Worm (Caenorhabditis elegans) whole organism, L3 larva: ENCODE results near the gene ZC239.14.

Experiments
- aly-2 ChIP-seq: fragments of 150-350 bp; optimal IDR thresholded peaks from 2 replicates; lab custom pipeline; 2014; ENCODE audit warnings: missing biosample characterization, missing genetic modification characterization
- ama-1 ChIP-seq: fragments of 150-350 bp; optimal IDR thresholded peaks from 2 replicates; lab custom pipeline; 2018
- ceh-16 ChIP-seq: sonication (generic microtip); optimal IDR thresholded peaks from 2 replicates; lab custom pipeline; 2017; ENCODE audit warnings: missing biosample characterization, missing genetic modification characterization
- ceh-28 ChIP-seq: fragments of 150-350 bp; optimal IDR thresholded peaks from 2 replicates; lab custom pipeline; 2014; ENCODE audit warnings: missing biosample characterization, missing genetic modification reagents, missing genetic modification characterization
- egl-27 ChIP-seq: sonication (generic microtip); optimal IDR thresholded peaks from 4 replicates; lab custom pipeline; 2017; ENCODE audit warnings: missing biosample characterization, missing genetic modification reagents, missing genetic modification characterization
- egl-5 ChIP-seq: fragments of 150-350 bp; optimal IDR thresholded peaks from 2 replicates; lab custom pipeline; 2017; ENCODE audit warnings: missing biosample characterization, missing genetic modification reagents, missing genetic modification characterization, inconsistent platforms
- elt-1 ChIP-seq: fragments of 150-350 bp; optimal IDR thresholded peaks from 2 replicates; lab custom pipeline; 2014; ENCODE audit warnings: missing biosample characterization, missing genetic modification characterization
- elt-2 ChIP-seq: sonication (generic microtip); optimal IDR thresholded peaks from 2 replicates; lab custom pipeline; 2016; ENCODE audit warnings: missing genetic modification reagents, mild to moderate bottlenecking, missing genetic modification characterization, missing compliant biosample characterization
- elt-3 ChIP-seq, 3 experiments: fragments of 150-350 bp in 1 of 3; sonication (generic microtip) in 2 of 3; optimal IDR thresholded peaks; 2 replicates in 2 of 3; 4 replicates in 1 of 3; lab custom pipeline; 2014 to 2017; ENCODE audit warnings: missing biosample characterization in 3 of 3, missing genetic modification characterization in 3 of 3
- eor-1 ChIP-seq, 2 experiments: fragments of 150-350 bp; optimal IDR thresholded peaks; 2 replicates each; lab custom pipeline; 2014 to 2018; ENCODE audit warnings: missing biosample characterization in 2 of 2, missing genetic modification characterization in 2 of 2
- fkh-10 ChIP-seq: sonication (generic microtip); optimal IDR thresholded peaks from 2 replicates; lab custom pipeline; 2017; ENCODE audit warnings: missing biosample characterization, missing genetic modification reagents, missing genetic modification characterization
- fkh-2 ChIP-seq: fragments of 150-350 bp; optimal IDR thresholded peaks from 2 replicates; lab custom pipeline; 2014; ENCODE audit warnings: missing biosample characterization, missing genetic modification reagents, missing genetic modification characterization
- fos-1 ChIP-seq: fragments of 150-350 bp; optimal IDR thresholded peaks from 2 replicates; lab custom pipeline; 2014; ENCODE audit warnings: missing biosample characterization, missing genetic modification characterization
- jun-1 ChIP-seq: fragments of 150-350 bp; optimal IDR thresholded peaks from 2 replicates; lab custom pipeline; 2014; ENCODE audit warnings: missing biosample characterization, missing genetic modification reagents, missing genetic modification characterization
- lin-15B ChIP-seq: fragments of 150-350 bp; optimal IDR thresholded peaks from 2 replicates; lab custom pipeline; 2014; ENCODE audit warnings: missing biosample characterization, missing genetic modification characterization
- mml-1 ChIP-seq: fragments of 150-350 bp; sonication (generic microtip); optimal IDR thresholded peaks from 3 replicates; lab custom pipeline; 2014; ENCODE audit warnings: missing biosample characterization, missing genetic modification characterization
- nfya-1 ChIP-seq: sonication (generic microtip); optimal IDR thresholded peaks from 2 replicates; lab custom pipeline; 2017; ENCODE audit warnings: missing genetic modification characterization, mild to moderate bottlenecking, missing compliant biosample characterization, antibody characterized with exemption, moderate library complexity; ENCODE audit not compliant: insufficient read depth
- nhr-11 ChIP-seq: fragments of 150-350 bp; optimal IDR thresholded peaks from 2 replicates; lab custom pipeline; 2014; ENCODE audit warnings: missing biosample characterization, missing genetic modification characterization
- nhr-12 ChIP-seq: fragments of 150-350 bp; optimal IDR thresholded peaks from 2 replicates; lab custom pipeline; 2014; ENCODE audit warnings: missing biosample characterization, missing genetic modification characterization
- nhr-237 ChIP-seq: fragments of 150-350 bp; optimal IDR thresholded peaks from 2 replicates; lab custom pipeline; 2014; ENCODE audit warnings: missing biosample characterization, missing genetic modification characterization
- nhr-25 ChIP-seq: sonication (generic microtip); optimal IDR thresholded peaks from 2 replicates; lab custom pipeline; 2017; ENCODE audit warnings: missing biosample characterization, missing genetic modification characterization
- nhr-28 ChIP-seq: fragments of 150-350 bp; optimal IDR thresholded peaks from 2 replicates; lab custom pipeline; 2014; ENCODE audit warnings: missing biosample characterization, missing genetic modification characterization
- nhr-43 ChIP-seq: sonication (generic microtip); optimal IDR thresholded peaks from 2 replicates; lab custom pipeline; 2016; ENCODE audit warnings: mild to moderate bottlenecking, missing genetic modification characterization, missing compliant biosample characterization; ENCODE audit not compliant: poor library complexity, severe bottlenecking
- nhr-67 ChIP-seq: fragments of 150-350 bp; optimal IDR thresholded peaks from 2 replicates; lab custom pipeline; 2014; ENCODE audit warnings: missing biosample characterization, missing genetic modification characterization
- nhr-76 ChIP-seq: fragments of 150-350 bp; sonication (generic microtip); optimal IDR thresholded peaks from 5 replicates; lab custom pipeline; 2014; ENCODE audit warnings: missing biosample characterization, missing genetic modification characterization
- pha-4 ChIP-seq: fragments of 150-350 bp; optimal IDR thresholded peaks from 2 replicates; lab custom pipeline; 2014; ENCODE audit warnings: missing biosample characterization, missing genetic modification reagents, missing genetic modification characterization
- pqm-1 ChIP-seq: fragments of 150-350 bp; optimal IDR thresholded peaks from 2 replicates; lab custom pipeline; 2017; ENCODE audit warnings: missing biosample characterization, missing genetic modification characterization, inconsistent platforms
- skn-1 ChIP-seq: fragments of 150-350 bp; optimal IDR thresholded peaks from 2 replicates; lab custom pipeline; 2014; ENCODE audit warnings: missing biosample characterization, missing genetic modification characterization
- tbx-2 ChIP-seq: sonication (generic microtip); optimal IDR thresholded peaks from 2 replicates; lab custom pipeline; 2016; ENCODE audit warnings: mild to moderate bottlenecking, missing genetic modification characterization, missing compliant biosample characterization
- unc-39 ChIP-seq: sonication (generic microtip); optimal IDR thresholded peaks from 4 replicates; lab custom pipeline; 2017; ENCODE audit warnings: missing biosample characterization, missing genetic modification characterization
- unc-62 ChIP-seq: fragments of 150-350 bp; sonication (generic microtip); optimal IDR thresholded peaks from 4 replicates; lab custom pipeline; 2014; ENCODE audit warnings: missing biosample characterization, missing genetic modification reagents, missing genetic modification characterization
- zag-1 ChIP-seq: fragments of 150-350 bp; optimal IDR thresholded peaks from 2 replicates; lab custom pipeline; 2014; ENCODE audit warnings: missing biosample characterization, missing genetic modification characterization
- ztf-11 ChIP-seq: fragments of 150-350 bp; optimal IDR thresholded peaks from 2 replicates; lab custom pipeline; 2014; ENCODE audit warnings: missing biosample characterization, missing genetic modification characterization

ZC239.14 gene

DNA sequence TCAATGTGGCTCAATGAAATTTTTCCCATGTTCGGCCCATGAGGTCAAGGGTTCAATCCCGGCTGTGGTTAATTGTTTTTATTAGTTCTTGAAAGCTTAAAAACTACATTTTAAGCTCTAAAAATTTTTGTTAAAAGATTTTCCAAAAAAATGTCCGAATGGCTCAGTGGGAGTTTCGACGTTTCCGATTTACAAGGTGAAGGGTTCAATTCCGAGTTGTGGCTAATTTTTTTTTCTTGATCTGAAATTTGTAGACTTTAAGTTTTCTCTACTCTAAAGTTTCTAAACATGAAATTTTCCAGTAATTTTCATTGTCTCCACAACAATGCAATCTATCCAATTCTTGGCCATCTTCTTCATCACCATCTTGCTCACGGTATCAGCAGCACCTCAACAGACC is 40.7 kb upstream of the ZC239.14 start, which contains the start of gene F02E11.2:
F02E11.2 (plus strand) TSS at position 301 of the 400 bp plus-strand sequence.
- TF ChIP-seq pqm-1 (tag; lab: Kevin White, UChicago), result no peak
- TF ChIP-seq elt-2 (tag; lab: Kevin White, UChicago), result no peak
- TF ChIP-seq nhr-67 (tag; lab: Kevin White, UChicago), result no peak
- TF ChIP-seq nhr-237 (tag; lab: Kevin White, UChicago), result no peak
- TF ChIP-seq lin-15B (tag; lab: Kevin White, UChicago), result no peak
- TF ChIP-seq nhr-12 (tag; lab: Kevin White, UChicago), result no peak
- no peak for TF ChIP-seq ceh-16
- no peak for TF ChIP-seq egl-5 (tag; lab: Kevin White, UChicago)
- no peak for TF ChIP-seq pha-4 (tag; lab: Kevin White, UChicago)
- TF ChIP-seq jun-1, result no peak
- no peak for TF ChIP-seq nhr-11
- TF ChIP-seq eor-1 (tag; optimal IDR thresholded peaks at IDR 0.05; lab: Kevin White, UChicago), result no peak
- TF ChIP-seq tbx-2 (tag; lab: Kevin White, UChicago), result no peak
- TF ChIP-seq nhr-28 (tag; lab: Kevin White, UChicago), result no peak
- no peak for TF ChIP-seq elt-1
- no peak for TF ChIP-seq nhr-25 (tag; lab: Kevin White, UChicago)
- no peak for TF ChIP-seq aly-2 (tag; lab: Kevin White, UChicago)
- no peak for TF ChIP-seq unc-39 (tag; lab: Kevin White, UChicago)
- TF ChIP-seq, all 47 proteins: peak for 0

DNA sequence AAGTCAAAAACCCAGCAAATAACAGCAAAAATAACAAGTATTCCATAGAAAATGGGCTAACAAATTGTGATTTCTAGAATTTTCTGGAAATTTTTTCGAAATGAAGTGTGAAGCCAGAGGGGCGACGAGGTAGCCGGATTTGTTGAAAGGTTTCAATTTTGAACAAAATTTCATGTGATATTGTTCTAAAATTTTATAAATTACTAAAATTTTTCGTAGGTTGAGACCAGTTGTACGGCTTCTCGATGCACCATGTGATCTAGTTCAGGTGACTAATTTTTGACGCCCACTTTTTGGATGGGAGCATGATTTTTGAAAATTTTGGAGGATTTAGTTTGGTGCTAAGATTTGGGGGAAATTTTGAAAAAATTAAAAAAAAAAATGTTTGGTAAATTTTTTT is 37.4 kb upstream of the ZC239.14 start, which contains the start of gene gcy-19:
gcy-19 (minus strand) TSS at position 101 of the 400 bp plus-strand sequence.
- TF ChIP-seq fkh-2 (tag; lab: Kevin White, UChicago) (no peak), elt-1 (no peak), nhr-76 (no peak), fkh-10 (GFP tag; lab: Kevin White, UChicago) (no peak), elt-3 (tag; optimal IDR thresholded peaks at IDR 0.05; lab: Kevin White, UChicago) (no peak), unc-62 (GFP tag; lab: Kevin White, UChicago) (no peak), fos-1 (tag; lab: Kevin White, UChicago) (no peak), pha-4 (tag; lab: Kevin White, UChicago) (no peak), lin-15B (tag; lab: Kevin White, UChicago) (no peak), pqm-1 (tag; lab: Kevin White, UChicago) (no peak), nfya-1 (tag; lab: Kevin White, UChicago) (no peak)

DNA sequence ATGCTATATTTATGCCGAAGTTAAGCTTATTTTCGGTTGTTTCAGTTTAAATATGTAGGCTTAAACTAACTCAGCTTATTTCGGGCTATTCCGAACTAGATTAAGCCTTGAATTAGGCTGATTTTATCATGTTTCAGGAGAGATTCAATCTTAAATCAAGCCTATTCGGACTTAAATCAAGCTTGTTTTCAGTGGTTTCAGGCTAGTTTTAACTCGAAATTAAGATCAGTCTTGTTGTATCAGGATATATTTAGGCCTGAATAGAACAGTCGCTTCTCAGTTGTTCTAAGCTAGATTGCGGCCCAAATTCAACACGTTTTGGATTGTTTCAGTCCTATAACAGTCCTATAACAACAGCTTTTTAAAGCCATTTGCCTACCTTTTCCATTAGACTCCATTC is 29.9 kb upstream of the ZC239.14 start:
- TF ChIP-seq nhr-67 (tag; lab: Kevin White, UChicago), result no peak
- no peak for TF ChIP-seq ceh-16
- no peak for TF ChIP-seq elt-1
- TF ChIP-seq unc-62 (GFP tag; lab: Kevin White, UChicago), result no peak
- no peak for TF ChIP-seq nhr-28 (tag; lab: Kevin White, UChicago)
- no peak for TF ChIP-seq zag-1
- no peak for TF ChIP-seq nhr-76
- TF ChIP-seq ztf-11 (tag; lab: Kevin White, UChicago), result no peak
- TF ChIP-seq, all 47 proteins: peak for 0

DNA sequence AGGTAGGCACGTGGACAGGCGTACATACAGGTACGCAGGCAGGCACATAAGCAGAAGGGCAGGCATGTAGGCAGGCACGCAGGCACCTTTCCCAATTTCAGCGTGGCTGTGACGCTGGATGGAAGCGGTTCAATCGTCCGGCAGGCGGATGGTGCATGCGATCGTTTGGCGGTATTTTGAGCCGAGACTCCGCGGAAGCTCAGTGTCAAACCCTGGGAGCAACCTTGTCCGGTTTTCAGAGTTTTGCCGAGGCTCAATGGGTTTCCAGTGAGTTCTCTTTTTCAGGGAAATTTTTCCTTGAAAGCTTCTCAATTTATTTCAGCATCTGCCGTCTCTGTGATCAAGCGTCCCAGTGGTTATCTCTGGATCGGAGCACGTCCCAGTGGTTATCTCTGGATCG is 28.4 kb upstream of the ZC239.14 start:
- TF ChIP-seq ama-1 (lab: Kevin White, UChicago), result no peak
- no peak for TF ChIP-seq nhr-43 (tag; lab: Kevin White, UChicago)
- TF ChIP-seq eor-1 (tag; optimal IDR thresholded peaks at IDR 0.05; lab: Kevin White, UChicago), result no peak
- no peak for TF ChIP-seq ceh-28
- TF ChIP-seq nhr-12 (tag; lab: Kevin White, UChicago), result no peak
- no peak for TF ChIP-seq egl-27 (tag; lab: Kevin White, UChicago)
- no peak for TF ChIP-seq egl-5 (tag; lab: Kevin White, UChicago)
- TF ChIP-seq skn-1, result no peak

DNA sequence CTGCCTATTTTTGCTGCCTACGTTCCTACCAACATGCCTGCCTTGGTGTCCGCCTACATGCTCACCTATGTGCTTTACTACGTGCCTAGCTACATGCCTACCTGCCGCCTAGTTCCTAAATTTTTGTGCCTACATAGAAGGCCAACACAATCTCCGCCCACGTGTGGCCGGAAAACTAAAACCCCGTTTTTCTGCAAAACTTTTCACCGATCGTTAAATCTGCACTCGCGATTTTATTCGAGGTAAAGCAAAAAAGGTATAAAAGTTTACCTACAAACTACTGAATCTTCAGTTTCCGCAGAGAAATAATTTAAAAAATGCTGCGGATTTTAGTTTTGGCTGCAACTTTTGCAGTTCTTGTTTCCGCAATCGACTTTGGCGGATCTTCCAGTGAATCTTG is 27.6 kb upstream of the ZC239.14 start, which contains the start of gene clec-124:
clec-124 (plus strand) TSS at position 301 of the 400 bp plus-strand sequence.
- TF ChIP-seq ama-1 (lab: Kevin White, UChicago) (no peak), unc-39 (tag; lab: Kevin White, UChicago) (no peak), fos-1 (tag; lab: Kevin White, UChicago) (no peak), elt-1 (no peak), nhr-67 (tag; lab: Kevin White, UChicago) (no peak), tbx-2 (tag; lab: Kevin White, UChicago) (no peak), mml-1 (tag; lab: Kevin White, UChicago) (no peak)
- TF ChIP-seq, all 47 proteins: peak for 0
